Worm (Caenorhabditis elegans): ENCODE measurements around the gene slc-25A21.
A peak's percentile ranks its signal among the peaks of the same experiment; 100 is the strongest.

slc-25A21 gene

DNA sequence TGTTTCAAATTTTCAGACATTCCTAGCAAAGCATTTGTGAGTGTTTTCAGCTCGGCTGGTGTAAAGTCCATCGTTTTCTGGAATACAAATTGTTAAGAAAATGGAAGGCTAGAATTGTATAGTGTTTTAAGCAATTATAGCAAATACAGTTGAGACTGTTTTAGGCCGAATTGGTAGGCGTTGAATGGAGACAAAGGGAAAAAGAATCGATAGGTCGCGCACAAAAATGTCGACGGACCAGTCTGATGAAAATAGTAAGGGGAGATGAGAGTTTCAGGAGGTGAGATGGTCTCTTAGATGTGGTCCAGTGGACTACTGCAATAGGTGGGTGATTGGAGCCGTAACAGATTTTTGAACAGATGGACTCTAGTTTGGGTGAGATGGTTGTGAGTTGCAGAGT lies 51.0 kb downstream of the slc-25A21 start:
- no peak for TF ChIP-seq C04F5.9 (tag; optimal IDR thresholded peaks at IDR 0.05)
- TF ChIP-seq ama-1 (optimal IDR thresholded peaks at IDR 0.05), result no peak
- TF ChIP-seq efl-1 (optimal IDR thresholded peaks at IDR 0.05), result no peak
- peak in 1 of 2 experiments; percentile 81 for TF ChIP-seq efl-1 (GFP tag; optimal IDR thresholded peaks at IDR 0.05 in 1 of 2)

DNA sequence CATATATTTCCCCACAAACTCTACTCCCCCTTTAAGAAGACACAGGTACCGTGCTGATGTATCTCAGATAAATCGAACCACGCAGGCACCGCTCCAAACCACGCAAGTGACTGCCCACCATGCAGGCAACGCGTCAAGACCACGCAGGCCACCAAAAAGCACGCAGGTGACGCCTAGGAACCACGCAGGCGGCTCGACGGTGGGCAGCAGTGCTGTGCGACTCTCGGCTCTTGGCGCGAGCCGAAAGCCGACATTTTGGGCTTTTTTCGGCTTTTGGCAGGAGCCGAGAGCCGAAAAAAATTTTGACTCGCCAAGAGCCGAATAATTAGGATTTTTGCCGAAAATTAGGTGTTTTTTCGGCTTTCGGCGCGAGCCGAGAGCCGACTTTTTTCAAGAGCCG lies 53.5 kb downstream of the slc-25A21 start:
- TF ChIP-seq unc-86 (tag; optimal IDR thresholded peaks at IDR 0.05) (no peak), xbp-1 (tag; optimal IDR thresholded peaks at IDR 0.05) (no peak), ztf-4 (tag; optimal IDR thresholded peaks at IDR 0.05) (no peak), vab-15 (tag; optimal IDR thresholded peaks at IDR 0.05) (no peak), dsc-1 (tag; optimal IDR thresholded peaks at IDR 0.05) (no peak)
